Worm (Caenorhabditis elegans): Measurements from ENCODE around the gene T11G6.5.

Gene T11G6.5

ce11 chrIV:10884263-10884662 is 41.7 kb upstream of the T11G6.5 start, which contains the start of gene F13E9.5:
TSS of gene F13E9.5 (minus strand) at chrIV:10884363.
- TF ChIP-seq ceh-83 (GFP tag; optimal IDR thresholded peaks at IDR 0.05) (no peak), zip-8 (tag; optimal IDR thresholded peaks at IDR 0.05) (no peak), bed-3 (GFP tag; optimal IDR thresholded peaks at IDR 0.05) (no peak), flh-1 (GFP tag; optimal IDR thresholded peaks at IDR 0.05) (no peak)

DNA sequence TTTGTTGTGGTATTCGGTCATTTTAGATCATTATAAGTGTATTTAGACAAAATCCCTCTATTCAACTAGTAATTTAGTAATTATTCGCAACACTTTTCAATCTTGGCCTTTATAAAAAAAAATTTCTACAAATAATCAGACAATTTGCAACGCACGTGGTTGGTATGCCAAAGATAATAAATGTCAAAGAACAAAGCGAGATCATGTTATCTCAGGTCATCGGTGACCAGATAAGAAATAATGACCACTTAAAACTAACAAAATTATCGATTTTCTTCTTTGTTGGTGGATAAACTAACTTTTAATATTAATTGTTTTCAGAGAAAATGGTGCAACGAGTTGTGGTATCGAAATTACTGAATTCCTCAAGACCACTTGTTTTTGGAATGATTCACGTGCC is 38.7 kb upstream of the T11G6.5 start, which contains the start of gene F13E9.13:
TSS of gene F13E9.13 (plus strand) at position 317 of the 400 bp plus-strand sequence.
- TF ChIP-seq lsy-2 (tag; optimal IDR thresholded peaks at IDR 0.05) (no peak), lin-32 (GFP tag; optimal IDR thresholded peaks at IDR 0.05) (no peak), elt-1 (tag; optimal IDR thresholded peaks at IDR 0.05; ENCODE audit: borderline replicate concordance, insufficient read depth) (peak; percentile 88)

- TF ChIP-seq pha-4 (tag; optimal IDR thresholded peaks at IDR 0.05) (no peak), ham-2 (GFP tag; optimal IDR thresholded peaks at IDR 0.05) (no peak), ceh-83 (GFP tag; optimal IDR thresholded peaks at IDR 0.05) (no peak), elt-1 (tag; optimal IDR thresholded peaks at IDR 0.05; ENCODE audit: borderline replicate concordance, insufficient read depth) (no peak), mab-5 (tag; optimal IDR thresholded peaks at IDR 0.05) (no peak), M03D4.4 (tag; optimal IDR thresholded peaks at IDR 0.05) (no peak), lin-32 (GFP tag; optimal IDR thresholded peaks at IDR 0.05) (no peak), tbx-8 (GFP tag; optimal IDR thresholded peaks at IDR 0.05) (no peak), ces-1 (GFP tag; optimal IDR thresholded peaks at IDR 0.05) (no peak), sptf-1 (tag; optimal IDR thresholded peaks at IDR 0.05) (no peak), unc-62 (GFP tag; optimal IDR thresholded peaks at IDR 0.05) (no peak), ztf-11 (tag; optimal IDR thresholded peaks at IDR 0.05) (no peak), cnd-1 (tag; optimal IDR thresholded peaks at IDR 0.05) (no peak), nhr-12 (tag; optimal IDR thresholded peaks at IDR 0.05) (no peak)
Measured at ce11 chrIV:10880264-10880663, 37.7 kb upstream of the T11G6.5 start, which contains the start of gene fipr-15. TSS of gene fipr-15 (plus strand) at chrIV:10880564.

- no peak for TF ChIP-seq cnd-1 (tag; optimal IDR thresholded peaks at IDR 0.05)
- no peak for TF ChIP-seq flh-1 (GFP tag; optimal IDR thresholded peaks at IDR 0.05)
- no peak for TF ChIP-seq nhr-76 (tag; optimal IDR thresholded peaks at IDR 0.05)
- TF ChIP-seq nhr-237 (tag; optimal IDR thresholded peaks at IDR 0.05), result no peak
- TF ChIP-seq ceh-43 (GFP tag; optimal IDR thresholded peaks at IDR 0.05), result no peak
- no peak for TF ChIP-seq ceh-83 (GFP tag; optimal IDR thresholded peaks at IDR 0.05)
- no peak for TF ChIP-seq nhr-12 (tag; optimal IDR thresholded peaks at IDR 0.05)
- no peak for TF ChIP-seq lin-32 (GFP tag; optimal IDR thresholded peaks at IDR 0.05)
- TF ChIP-seq sptf-1 (tag; optimal IDR thresholded peaks at IDR 0.05), result no peak
- TF ChIP-seq sem-2 (GFP tag; optimal IDR thresholded peaks at IDR 0.05), result no peak
- TF ChIP-seq blmp-1 (tag; optimal IDR thresholded peaks at IDR 0.05), result no peak
- no peak for TF ChIP-seq ces-1 (GFP tag; optimal IDR thresholded peaks at IDR 0.05)
- TF ChIP-seq hlh-1 (tag; optimal IDR thresholded peaks at IDR 0.05), result no peak
- no peak for TF ChIP-seq drap-1 (GFP tag; optimal IDR thresholded peaks at IDR 0.05)
- no peak for TF ChIP-seq unc-62 (GFP tag; optimal IDR thresholded peaks at IDR 0.05)
- TF ChIP-seq bed-3 (GFP tag; optimal IDR thresholded peaks at IDR 0.05), result no peak
- TF ChIP-seq nhr-2 (tag; optimal IDR thresholded peaks at IDR 0.05), result no peak
Measured at ce11 chrIV:10879542-10879941, 37.0 kb upstream of the T11G6.5 start, which contains the start of gene sdz-13. TSS of gene sdz-13 (minus strand) at chrIV:10879642.

- no peak for TF ChIP-seq zip-8 (tag; optimal IDR thresholded peaks at IDR 0.05)
- no peak for TF ChIP-seq sptf-1 (tag; optimal IDR thresholded peaks at IDR 0.05)
- TF ChIP-seq lin-32 (GFP tag; optimal IDR thresholded peaks at IDR 0.05), result no peak
Measured at ce11 chrIV:10876844-10877243, 34.3 kb upstream of the T11G6.5 start, which contains the start of gene fipr-14. TSS of gene fipr-14 (plus strand) at chrIV:10877144.

DNA sequence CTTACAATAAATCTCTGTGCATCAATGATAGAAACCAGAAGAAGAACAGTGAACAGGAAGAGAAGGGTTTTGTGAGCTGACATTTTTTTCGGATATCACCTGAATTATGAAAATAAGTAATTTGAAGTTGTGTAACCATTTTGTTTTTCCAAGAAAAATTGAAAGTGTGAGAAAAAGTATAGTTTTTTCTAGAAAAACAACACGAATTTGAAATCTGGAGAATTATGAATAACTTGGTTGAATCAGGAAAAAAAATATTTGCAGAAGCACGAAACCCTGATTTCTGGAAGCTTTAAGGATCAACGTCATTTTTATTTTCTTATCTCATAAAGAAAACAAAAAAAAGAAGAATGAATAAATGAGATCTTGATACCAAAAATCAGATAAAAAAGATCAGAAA is 32.0 kb upstream of the T11G6.5 start, which contains the start of gene F13E9.12:
TSS of gene F13E9.12 (minus strand) at position 101 of the 400 bp plus-strand sequence.
- TF ChIP-seq M03D4.4 (tag; optimal IDR thresholded peaks at IDR 0.05), result no peak
- no peak for TF ChIP-seq nhr-28 (tag; optimal IDR thresholded peaks at IDR 0.05)
- TF ChIP-seq pha-4 (tag; optimal IDR thresholded peaks at IDR 0.05), result no peak
- no peak for TF ChIP-seq unc-120 (tag; optimal IDR thresholded peaks at IDR 0.05; ENCODE audit: poor library complexity, severe bottlenecking)
- no peak for TF ChIP-seq nhr-2 (tag; optimal IDR thresholded peaks at IDR 0.05)
- TF ChIP-seq flh-1 (GFP tag; optimal IDR thresholded peaks at IDR 0.05), result no peak
- TF ChIP-seq ham-2 (GFP tag; optimal IDR thresholded peaks at IDR 0.05), result no peak
- TF ChIP-seq cnd-1 (tag; optimal IDR thresholded peaks at IDR 0.05), result no peak
- TF ChIP-seq ceh-83 (GFP tag; optimal IDR thresholded peaks at IDR 0.05), result no peak
- TF ChIP-seq nhr-76 (tag; optimal IDR thresholded peaks at IDR 0.05), result no peak
- TF ChIP-seq mls-2 (tag; optimal IDR thresholded peaks at IDR 0.05), result no peak
